Worm (Caenorhabditis elegans): ENCODE results near the gene R06B9.5.
A peak's percentile ranks its signal among the peaks of the same experiment; 100 is the strongest.

Gene R06B9.5

DNA sequence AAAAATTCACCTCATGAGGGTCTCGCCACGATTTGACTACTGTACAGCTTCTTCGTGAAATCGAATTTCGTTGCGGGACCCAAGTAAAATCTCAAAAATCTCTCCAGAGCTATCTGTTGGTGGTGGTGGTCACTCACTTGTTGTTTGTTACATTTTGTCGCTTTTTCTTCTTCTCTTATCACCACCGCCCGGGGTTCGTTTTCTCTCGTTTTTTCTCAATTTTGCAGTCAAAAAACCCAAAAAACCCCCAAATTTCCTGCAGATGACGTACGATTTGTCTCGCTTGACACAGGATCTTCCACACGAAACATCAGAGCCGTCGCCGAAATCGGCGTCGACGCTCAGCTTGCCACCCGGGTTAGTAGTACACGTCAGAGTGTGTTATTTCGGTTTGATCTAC lies at the start of gene R06B9.5:
Gene R06B9.5 (plus strand): TSS at position 232 of the 400 bp plus-strand sequence.
- TF ChIP-seq egl-27 (tag; optimal IDR thresholded peaks at IDR 0.05), result no peak
- no peak for TF ChIP-seq lin-39 (tag; optimal IDR thresholded peaks at IDR 0.05)
- TF ChIP-seq blmp-1 (tag; optimal IDR thresholded peaks at IDR 0.05; ENCODE audit: insufficient read depth), result no peak
- no peak for TF ChIP-seq nhr-77 (tag; optimal IDR thresholded peaks at IDR 0.05)
- no peak for TF ChIP-seq dmd-4 (tag; optimal IDR thresholded peaks at IDR 0.05)

DNA sequence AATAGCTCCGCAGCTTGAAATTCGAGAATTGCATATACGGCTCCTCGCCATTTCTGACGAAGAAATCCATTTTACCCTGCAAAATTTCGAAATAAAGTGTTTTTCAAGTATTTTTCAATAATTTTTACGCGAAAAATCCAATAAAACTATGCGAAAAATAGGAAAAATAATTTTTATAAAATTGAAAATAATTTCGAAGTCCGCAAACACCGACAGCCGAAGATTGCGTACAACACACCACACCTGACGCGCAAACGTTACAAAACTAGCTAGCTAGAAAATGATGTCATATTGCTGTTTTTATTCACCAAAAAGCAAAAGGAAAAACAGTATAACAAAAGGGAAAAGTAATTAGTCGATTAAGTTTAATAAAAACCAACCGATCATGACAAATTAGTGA lies 41.4 kb upstream of the R06B9.5 start, which contains the start of gene rpoa-1:
Gene rpoa-1 (minus strand): TSS at position 84 of the 400 bp plus-strand sequence.
- TF ChIP-seq sma-3 (GFP tag; optimal IDR thresholded peaks at IDR 0.05) (no peak), nhr-6 (tag; optimal IDR thresholded peaks at IDR 0.05) (no peak), unc-55 (GFP tag; optimal IDR thresholded peaks at IDR 0.05) (peak; percentile 44), C34F6.9 (tag; optimal IDR thresholded peaks at IDR 0.05) (peak; percentile 46), lsy-2 (tag; optimal IDR thresholded peaks at IDR 0.05) (peak in 1 of 2 experiments; percentile 70), gmeb-1 (tag; optimal IDR thresholded peaks at IDR 0.05) (peak; percentile 25), fos-1 (tag; optimal IDR thresholded peaks at IDR 0.05) (peak; percentile 0), zag-1 (tag; optimal IDR thresholded peaks at IDR 0.05) (no peak), ZK546.5 (tag; optimal IDR thresholded peaks at IDR 0.05) (no peak), aly-2 (tag; optimal IDR thresholded peaks at IDR 0.05) (no peak)

DNA sequence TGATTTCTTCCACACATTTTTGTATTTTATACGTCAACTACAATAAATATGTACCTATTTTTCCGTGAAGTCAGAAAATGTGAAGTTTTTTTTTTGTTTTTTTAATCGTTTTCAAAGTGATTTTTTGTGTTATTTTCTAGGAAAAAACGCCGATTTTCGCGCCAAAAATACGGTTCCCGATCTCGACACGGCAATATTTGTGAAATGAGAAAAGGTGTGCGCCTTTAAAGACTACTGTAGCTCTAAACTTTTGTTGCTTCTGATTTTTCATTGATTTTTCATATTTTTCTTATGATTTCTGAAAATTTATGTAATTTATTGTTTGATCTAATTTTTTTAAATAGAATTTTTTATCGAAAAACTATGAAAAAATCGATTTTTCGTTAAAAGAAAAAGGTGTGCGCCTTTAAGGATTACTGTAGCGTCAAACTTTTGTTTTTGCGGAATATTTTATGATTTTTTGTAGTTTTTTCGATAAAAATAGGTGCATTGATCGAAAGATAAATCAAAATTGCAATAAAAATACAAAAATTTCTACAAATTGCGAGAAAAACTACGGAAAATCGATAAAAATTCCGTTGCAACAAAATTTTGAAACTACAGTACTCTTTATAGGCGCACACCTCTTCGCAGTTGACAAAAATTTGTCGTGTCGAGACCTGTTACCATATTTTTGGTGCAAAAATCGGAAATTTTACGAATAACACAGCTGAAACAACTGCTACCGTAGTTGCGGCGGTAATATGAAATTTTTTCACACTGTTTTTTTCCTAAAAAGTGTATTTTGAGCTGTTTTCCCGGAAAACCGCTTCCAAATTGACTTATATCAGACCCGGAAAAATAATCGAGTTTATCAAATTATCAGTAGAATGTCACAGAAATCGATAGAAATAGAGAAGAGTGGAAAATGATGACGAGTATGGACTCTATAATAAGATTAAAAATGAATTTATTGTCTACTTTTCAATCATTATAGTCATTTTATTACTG lies 40.5 kb upstream of the R06B9.5 start, which contains the start of gene kqt-3:
Gene kqt-3 (plus strand): TSS at position 940 of the 990 bp plus-strand sequence.
- TF ChIP-seq fos-1 (tag; optimal IDR thresholded peaks at IDR 0.05) (peak; percentile 26), elt-3 (tag; optimal IDR thresholded peaks at IDR 0.05) (no peak)

DNA sequence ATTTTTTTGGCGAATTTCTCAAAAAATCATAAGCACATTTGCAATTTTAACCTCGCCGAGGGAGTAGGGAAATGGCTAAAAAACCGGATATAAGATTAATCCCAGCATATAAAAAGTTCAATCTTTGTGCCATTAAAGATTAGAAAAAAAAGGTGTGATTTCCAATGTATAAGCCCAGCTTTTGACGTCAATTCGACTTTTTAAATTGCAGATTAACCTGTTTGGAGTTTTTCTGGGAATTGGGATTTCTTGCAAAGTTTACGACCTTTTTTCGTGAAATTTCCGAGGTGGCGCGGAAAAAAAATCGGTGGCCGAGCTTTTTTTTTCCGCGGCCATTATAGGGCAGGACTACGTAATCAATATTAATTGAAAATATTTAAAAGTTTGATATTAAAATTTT lies 38.4 kb upstream of the R06B9.5 start:
- no peak for TF ChIP-seq dmd-4 (tag; optimal IDR thresholded peaks at IDR 0.05)
- no peak for TF ChIP-seq mab-5 (tag; optimal IDR thresholded peaks at IDR 0.05)
- no peak for TF ChIP-seq elt-3 (tag; optimal IDR thresholded peaks at IDR 0.05)
- no peak for TF ChIP-seq C34F6.9 (tag; optimal IDR thresholded peaks at IDR 0.05)
- no peak for TF ChIP-seq aly-2 (tag; optimal IDR thresholded peaks at IDR 0.05)
- TF ChIP-seq elt-1 (tag; optimal IDR thresholded peaks at IDR 0.05), result no peak
- TF ChIP-seq mbf-1 (tag; optimal IDR thresholded peaks at IDR 0.05), result no peak
- TF ChIP-seq unc-39 (tag; optimal IDR thresholded peaks at IDR 0.05), result no peak
- TF ChIP-seq Y55F3AM.14 (GFP tag; optimal IDR thresholded peaks at IDR 0.05), result no peak
- TF ChIP-seq sma-9 (GFP tag; optimal IDR thresholded peaks at IDR 0.05), result no peak
- TF ChIP-seq sma-9 (tag; optimal IDR thresholded peaks at IDR 0.05), result no peak
- TF ChIP-seq peb-1 (tag; optimal IDR thresholded peaks at IDR 0.05), result no peak
- TF ChIP-seq nhr-129 (tag; optimal IDR thresholded peaks at IDR 0.05), result no peak
- no peak for TF ChIP-seq nhr-237 (tag; optimal IDR thresholded peaks at IDR 0.05)
- no peak for TF ChIP-seq zag-1 (tag; optimal IDR thresholded peaks at IDR 0.05)
- TF ChIP-seq skn-1 (tag; optimal IDR thresholded peaks at IDR 0.05), result no peak

DNA sequence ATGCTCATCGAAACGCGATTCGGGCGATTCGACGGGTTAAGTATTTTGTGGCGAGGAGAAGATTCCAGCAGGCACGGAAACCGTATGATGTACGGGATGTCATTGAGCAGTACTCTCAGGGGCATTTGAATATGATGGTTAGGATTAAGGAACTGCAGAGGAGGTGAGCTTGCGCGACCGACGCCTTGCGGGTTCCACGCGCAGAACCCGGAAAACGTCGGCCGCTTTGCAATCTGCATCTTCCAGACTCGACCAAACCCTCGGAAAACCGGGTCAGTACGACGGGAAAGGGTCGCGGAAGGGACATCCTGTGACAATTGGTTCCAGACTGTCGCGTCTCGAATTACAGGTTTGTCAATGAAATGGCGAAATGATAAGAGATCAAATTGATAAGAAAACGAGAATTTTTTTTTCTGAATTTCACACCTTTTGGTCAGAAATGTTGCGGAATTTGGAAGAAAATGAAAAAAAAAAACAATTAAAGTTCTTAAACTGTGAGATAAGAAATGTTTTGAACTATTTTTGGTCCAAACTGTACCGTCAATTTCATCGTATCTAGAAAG lies 24.5 kb upstream of the R06B9.5 start:
- peak; percentile 6 for TF ChIP-seq sma-9 (GFP tag; optimal IDR thresholded peaks at IDR 0.05)
- no peak for TF ChIP-seq sma-9 (tag; optimal IDR thresholded peaks at IDR 0.05)
- no peak for TF ChIP-seq nhr-237 (tag; optimal IDR thresholded peaks at IDR 0.05)
- peak; percentile 40 for TF ChIP-seq fos-1 (tag; optimal IDR thresholded peaks at IDR 0.05)

DNA sequence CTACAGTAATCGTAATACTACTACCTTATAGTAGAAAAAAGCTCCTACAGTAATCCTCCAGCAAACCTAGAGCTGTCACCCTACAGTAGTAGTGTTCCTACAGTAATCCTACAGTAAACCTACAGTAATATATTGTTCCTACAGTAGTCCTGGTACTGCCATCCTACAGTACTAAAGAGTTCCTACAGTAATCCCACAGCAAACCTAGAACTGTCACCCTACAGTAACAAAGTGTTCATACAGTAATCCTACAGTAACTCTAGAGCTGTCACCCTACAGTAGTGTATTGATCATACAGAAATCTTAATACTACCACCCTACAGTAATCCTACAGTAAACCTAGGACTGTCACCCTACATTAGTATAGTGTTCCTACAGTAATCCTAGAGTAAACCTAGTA lies 22.9 kb upstream of the R06B9.5 start:
- TF ChIP-seq nhr-11 (tag; optimal IDR thresholded peaks at IDR 0.05) (no peak), dmd-4 (tag; optimal IDR thresholded peaks at IDR 0.05) (no peak), nhr-129 (tag; optimal IDR thresholded peaks at IDR 0.05) (no peak), nhr-21 (tag; optimal IDR thresholded peaks at IDR 0.05) (no peak), nhr-6 (tag; optimal IDR thresholded peaks at IDR 0.05) (no peak), unc-62 (GFP tag; optimal IDR thresholded peaks at IDR 0.05) (no peak), nhr-237 (tag; optimal IDR thresholded peaks at IDR 0.05) (no peak), sem-4 (tag; optimal IDR thresholded peaks at IDR 0.05) (no peak), ztf-11 (tag; optimal IDR thresholded peaks at IDR 0.05) (no peak), nhr-25 (tag; optimal IDR thresholded peaks at IDR 0.05) (no peak), aly-2 (tag; optimal IDR thresholded peaks at IDR 0.05) (no peak), ceh-16 (tag; optimal IDR thresholded peaks at IDR 0.05) (no peak), lin-39 (tag; optimal IDR thresholded peaks at IDR 0.05) (no peak), alr-1 (tag; optimal IDR thresholded peaks at IDR 0.05) (no peak)

All from whole organism, L2 larva.